Fruit fly (Drosophila melanogaster) ovary, adult (tissue): ENCODE measurements around the gene CG5781.

Source experiments
- CG17801 ChIP-seq: fragments of 200-800 bp; optimal IDR thresholded peaks from 2 replicates; lab custom pipeline; 2019; ENCODE audit warnings: missing biosample characterization, mild to moderate bottlenecking, missing genetic modification characterization, moderate library complexity; ENCODE audit not compliant: partially characterized antibody

Gene CG5781

dm6 chr2L:12697223-12697622 lies at the start of gene CG5781:
Gene CG5781 (minus strand): TSS chr2L:12697323.
- no peak for TF ChIP-seq CG17801 (GFP tag; lab: Kevin White, UChicago)

- peak; percentile 95 for TF ChIP-seq CG17801 (GFP tag; lab: Kevin White, UChicago)
Observed at dm6 chr2L:12721794-12722315, 24.7 kb upstream of the CG5781 start, which contains the start of gene Pih1D1. Gene Pih1D1 (minus strand): TSS chr2L:12721843.

DNA sequence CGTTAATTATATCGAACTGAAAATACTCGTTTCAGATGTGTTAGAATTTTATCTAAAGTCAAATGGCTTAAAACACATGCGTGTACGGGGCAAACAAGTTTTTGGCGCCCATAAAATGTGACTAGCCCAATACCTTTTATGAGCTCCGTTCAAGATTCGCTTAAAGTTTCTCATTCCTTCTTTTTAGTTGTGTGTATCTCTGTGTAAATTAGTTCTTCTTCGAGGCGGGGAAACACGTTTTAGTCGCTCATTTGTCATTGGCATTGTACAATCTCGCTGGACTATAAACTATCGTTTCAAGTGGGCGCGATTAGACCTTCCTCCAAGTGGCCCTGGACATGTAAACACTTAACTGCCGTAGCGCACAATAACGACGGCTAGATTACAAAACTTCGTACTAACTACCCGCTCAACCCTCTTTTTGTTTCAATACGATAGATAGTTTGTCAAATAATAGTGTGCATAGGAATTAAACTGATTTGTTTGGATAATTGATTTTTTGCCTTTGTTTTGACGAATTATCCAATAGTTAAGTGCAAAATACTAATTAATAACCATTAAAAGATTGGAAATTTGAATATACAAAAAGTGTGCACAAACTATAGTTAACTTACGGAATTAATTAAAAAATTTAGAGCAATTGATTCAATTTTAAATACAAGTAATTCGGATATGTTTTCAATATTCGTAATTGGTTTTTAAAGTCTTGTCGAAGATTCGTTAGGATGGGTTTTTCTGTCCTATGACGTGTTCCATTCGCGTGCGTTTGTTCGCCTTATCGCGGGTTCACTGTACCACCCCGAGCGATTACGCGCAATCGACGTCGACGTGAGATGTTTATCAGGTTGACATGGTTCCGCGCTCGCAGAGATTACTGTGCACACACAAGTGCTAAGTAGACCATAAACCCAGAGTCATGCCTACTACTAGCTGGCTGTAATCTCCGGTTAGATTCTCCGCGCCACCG lies 23.6 kb upstream of the CG5781 start:
- TF ChIP-seq CG17801 (GFP tag; lab: Kevin White, UChicago) = no peak

dm6 chr2L:12719712-12720429 lies 22.7 kb upstream of the CG5781 start:
- TF ChIP-seq CG17801 (GFP tag; lab: Kevin White, UChicago) = no peak

- no peak for TF ChIP-seq CG17801 (GFP tag; lab: Kevin White, UChicago)
Observed at dm6 chr2L:12718437-12719376, 21.6 kb upstream of the CG5781 start, which contains the start of gene MRP. Gene MRP (plus strand): TSS chr2L:12719045.

DNA sequence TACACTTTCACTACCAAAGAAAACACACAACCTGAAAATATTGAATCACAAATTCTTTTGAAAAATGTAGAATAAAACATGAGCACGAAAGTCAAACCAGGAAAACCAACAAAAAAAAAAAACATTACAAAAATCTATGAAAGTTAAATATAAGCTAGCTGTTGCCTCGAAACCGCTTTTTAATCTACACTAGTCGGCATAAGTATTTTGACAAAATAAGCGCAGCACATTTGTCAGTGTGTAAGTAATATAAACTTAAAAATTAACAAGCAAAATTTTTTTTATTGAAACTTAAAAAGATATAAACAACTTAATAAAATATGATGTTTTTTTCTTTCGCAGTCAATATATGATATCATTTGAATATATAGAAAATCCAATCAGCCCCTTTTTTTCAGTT lies 15.7 kb upstream of the CG5781 start, which contains the start of gene CG5787:
TSS of gene CG5787 (minus strand) at position 101 of the 400 bp plus-strand sequence.
- TF ChIP-seq CG17801 (GFP tag; lab: Kevin White, UChicago) = no peak

dm6 chr2L:12712255-12712654 lies 15.1 kb upstream of the CG5781 start:
- peak; percentile 17 for TF ChIP-seq CG17801 (GFP tag; lab: Kevin White, UChicago)

- TF ChIP-seq CG17801 (GFP tag; lab: Kevin White, UChicago) = no peak
Observed at dm6 chr2L:12708576-12708975, 11.5 kb upstream of the CG5781 start.

dm6 chr2L:12707540-12707939 lies 10.4 kb upstream of the CG5781 start, which contains the start of the genes CG6180 and CG15484:
Gene CG6180 (plus strand): TSS chr2L:12707661.
Gene CG15484 (minus strand): TSS chr2L:12707711.
- TF ChIP-seq CG17801 (GFP tag; lab: Kevin White, UChicago) = peak; percentile 22

dm6 chr2L:12705376-12705775 lies 8.3 kb upstream of the CG5781 start:
- no peak for TF ChIP-seq CG17801 (GFP tag; lab: Kevin White, UChicago)

- TF ChIP-seq CG17801 (GFP tag; lab: Kevin White, UChicago) = peak; percentile 81
Observed at dm6 chr2L:12704418-12704920, 7.3 kb upstream of the CG5781 start, which contains the start of the genes CG5776 and spict. Gene CG5776 (minus strand): TSS chr2L:12704451. Gene spict (plus strand): TSS chr2L:12704725.

DNA sequence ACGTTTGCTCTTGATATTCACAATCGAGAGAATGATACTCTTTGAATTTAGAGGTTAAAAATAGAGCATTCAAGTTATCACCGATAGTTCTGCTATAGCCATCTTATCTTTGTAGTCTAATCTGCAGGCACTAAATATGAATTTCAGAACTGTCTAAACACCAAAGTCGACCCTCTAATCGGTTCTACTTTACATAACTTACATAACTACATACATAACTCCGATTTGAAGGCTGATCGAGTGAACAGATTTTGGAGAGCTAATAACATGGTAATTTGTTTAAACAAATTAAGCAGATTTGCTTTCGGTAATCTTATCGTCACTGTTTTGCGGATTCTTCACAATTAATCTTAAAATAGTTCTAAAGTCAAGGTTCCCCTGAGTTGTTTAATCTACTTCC lies 4.4 kb upstream of the CG5781 start:
- no peak for TF ChIP-seq CG17801 (GFP tag; lab: Kevin White, UChicago)

dm6 chr2L:12700381-12700963 lies 3.3 kb upstream of the CG5781 start, which contains the start of gene CG17036:
Gene CG17036 (minus strand): TSS chr2L:12700746.
- TF ChIP-seq CG17801 (GFP tag; lab: Kevin White, UChicago) = peak; percentile 49
